Worm (Caenorhabditis elegans): ENCODE measurements around the gene K07H8.12.

K07H8.12 gene

ce11 chrIV:8235114-8235686, 41.3 kb downstream of the K07H8.12 start:
- TF ChIP-seq tbp1 (GFP tag; optimal IDR thresholded peaks at IDR 0.05) (no peak), nhr-90 (tag; optimal IDR thresholded peaks at IDR 0.05) (no peak), hrde-1 (tag; optimal IDR thresholded peaks at IDR 0.05; ENCODE audit: borderline replicate concordance) (no peak), T26A5.8 (tag; optimal IDR thresholded peaks at IDR 0.05) (no peak), Y56A3A.18 (GFP tag; IDR thresholded peaks at IDR 0.05) (no peak), repo-1 (tag; optimal IDR thresholded peaks at IDR 0.05) (no peak), akir-1 (GFP tag; optimal IDR thresholded peaks at IDR 0.05) (no peak), ceh-79 (tag; optimal IDR thresholded peaks at IDR 0.05) (no peak), B0019.2 (GFP tag; conservative IDR thresholded peaks at IDR 0.05) (no peak), snpc-1.3 (tag; optimal IDR thresholded peaks at IDR 0.05; ENCODE audit: insufficient read depth) (no peak), pha-4 (tag; optimal IDR thresholded peaks at IDR 0.05) (no peak), die-1 (tag; optimal IDR thresholded peaks at IDR 0.05) (no peak), snpc-4 (GFP tag; optimal IDR thresholded peaks at IDR 0.05) (no peak), snpc-4 (tag; optimal IDR thresholded peaks at IDR 0.05) (no peak), ztf-3 (GFP tag; optimal IDR thresholded peaks at IDR 0.05) (no peak), Y95B8A.8 (GFP tag; IDR thresholded peaks at IDR 0.05) (no peak), B0035.1 (tag; optimal IDR thresholded peaks at IDR 0.05) (no peak), lin-26 (GFP tag; IDR thresholded peaks at IDR 0.05) (no peak)

- no peak for TF ChIP-seq die-1 (tag; optimal IDR thresholded peaks at IDR 0.05)
- TF ChIP-seq B0261.1 (tag; optimal IDR thresholded peaks at IDR 0.05) = no peak
- TF ChIP-seq chd-7 (tag; optimal IDR thresholded peaks at IDR 0.05) = no peak
- TF ChIP-seq F55B11.4 (tag; optimal IDR thresholded peaks at IDR 0.05; ENCODE audit: borderline replicate concordance, insufficient read depth) = no peak
- no peak for TF ChIP-seq let-607 (tag; optimal IDR thresholded peaks at IDR 0.05)
- peak; percentile 43 for TF ChIP-seq nhr-80 (tag; optimal IDR thresholded peaks at IDR 0.05)
- TF ChIP-seq lin-40 (tag; optimal IDR thresholded peaks at IDR 0.05) = no peak
- no peak for TF ChIP-seq athp-1 (tag; optimal IDR thresholded peaks at IDR 0.05)
- TF ChIP-seq xnd-1 (tag; optimal IDR thresholded peaks at IDR 0.05) = no peak
- TF ChIP-seq B0019.2 (GFP tag; conservative IDR thresholded peaks at IDR 0.05) = no peak
- TF ChIP-seq nfyb-1 (GFP tag; IDR thresholded peaks at IDR 0.05) = no peak
- no peak for TF ChIP-seq T26A5.8 (tag; optimal IDR thresholded peaks at IDR 0.05)
- TF ChIP-seq cebp-1 (GFP tag; IDR thresholded peaks at IDR 0.05) = no peak
- TF ChIP-seq cebp-1 (tag; optimal IDR thresholded peaks at IDR 0.05) = peak; percentile 12
- TF ChIP-seq ccch-3 (GFP tag; optimal IDR thresholded peaks at IDR 0.05) = no peak
- no peak for TF ChIP-seq pha-4 (tag; optimal IDR thresholded peaks at IDR 0.05)
- no peak for TF ChIP-seq hmg-1.2 (GFP tag; IDR thresholded peaks at IDR 0.05)
- no peak for TF ChIP-seq ztf-28 (GFP tag; IDR thresholded peaks at IDR 0.05)
- TF ChIP-seq F57C9.4 (tag; optimal IDR thresholded peaks at IDR 0.05) = no peak
- no peak for TF ChIP-seq rcor-1 (GFP tag; IDR thresholded peaks at IDR 0.05)
- TF ChIP-seq lin-26 (GFP tag; IDR thresholded peaks at IDR 0.05) = 0 out of 2 replicates have a peak, but pooled peaks have one; percentile 15
- TF ChIP-seq F22D6.2 (tag; optimal IDR thresholded peaks at IDR 0.05) = no peak
These were observed 42.4 kb downstream of the K07H8.12 start for ce11 chrIV:8234088-8234496.

ce11 chrIV:8233268-8233667, 43.2 kb downstream of the K07H8.12 start:
- TF ChIP-seq attf-3 (GFP tag; conservative IDR thresholded peaks at IDR 0.05) (0 out of 2 replicates have a peak, but pooled peaks have one; percentile 34), xnd-1 (tag; optimal IDR thresholded peaks at IDR 0.05) (no peak), nfyb-1 (GFP tag; IDR thresholded peaks at IDR 0.05) (no peak)
